Worm (Caenorhabditis elegans): Measurements from ENCODE around the gene Y57A10A.31.
A peak's percentile ranks its signal among the peaks of the same experiment; 100 is the strongest.

The Y57A10A.31 gene

ce11 chrII:12279259-12279658 is 9.9 kb upstream of the Y57A10A.31 start, which contains the start of the genes tric-1B.2 and Y57A10A.29:
tric-1B.2 (minus strand) TSS chrII:12279387.
Y57A10A.29 (plus strand) TSS chrII:12279561.
- TF ChIP-seq nhr-6 (tag; optimal IDR thresholded peaks at IDR 0.05) (no peak), unc-55 (GFP tag; optimal IDR thresholded peaks at IDR 0.05) (peak; percentile 28), lsy-2 (tag; optimal IDR thresholded peaks at IDR 0.05) (peak in 1 of 2 experiments; percentile 10), sma-3 (GFP tag; optimal IDR thresholded peaks at IDR 0.05) (no peak), C34F6.9 (tag; optimal IDR thresholded peaks at IDR 0.05) (peak; percentile 21)

- TF ChIP-seq nhr-77 (tag; optimal IDR thresholded peaks at IDR 0.05) (no peak), ztf-11 (tag; optimal IDR thresholded peaks at IDR 0.05) (no peak), ama-1 (optimal IDR thresholded peaks at IDR 0.05) (no peak), mdl-1 (tag; optimal IDR thresholded peaks at IDR 0.05) (no peak), mab-5 (tag; optimal IDR thresholded peaks at IDR 0.05) (no peak), lin-13 (GFP tag; optimal IDR thresholded peaks at IDR 0.05) (no peak), unc-55 (GFP tag; optimal IDR thresholded peaks at IDR 0.05) (no peak), crh-2 (tag; optimal IDR thresholded peaks at IDR 0.05) (no peak)
Observed at ce11 chrII:12280360-12280759, 8.8 kb upstream of the Y57A10A.31 start, which contains the start of gene ife-5. ife-5 (plus strand) TSS chrII:12280660.

ce11 chrII:12284045-12284444 is 5.1 kb upstream of the Y57A10A.31 start:
- TF ChIP-seq unc-55 (GFP tag; optimal IDR thresholded peaks at IDR 0.05) (no peak), peb-1 (tag; optimal IDR thresholded peaks at IDR 0.05) (no peak), elt-1 (tag; optimal IDR thresholded peaks at IDR 0.05) (no peak), F13H6.1 (tag; optimal IDR thresholded peaks at IDR 0.05) (no peak)

- TF ChIP-seq crh-2 (tag; optimal IDR thresholded peaks at IDR 0.05) = no peak
- TF ChIP-seq unc-55 (GFP tag; optimal IDR thresholded peaks at IDR 0.05) = no peak
- no peak for TF ChIP-seq C34F6.9 (tag; optimal IDR thresholded peaks at IDR 0.05)
Observed at ce11 chrII:12296591-12296990, 7.4 kb downstream of the Y57A10A.31 start.

- TF ChIP-seq R02D3.7 (tag; optimal IDR thresholded peaks at IDR 0.05) = no peak
- no peak for TF ChIP-seq alr-1 (tag; optimal IDR thresholded peaks at IDR 0.05)
- TF ChIP-seq lin-39 (tag; optimal IDR thresholded peaks at IDR 0.05) = no peak
- no peak for TF ChIP-seq mdl-1 (tag; optimal IDR thresholded peaks at IDR 0.05)
- TF ChIP-seq mbf-1 (tag; optimal IDR thresholded peaks at IDR 0.05) = no peak
- TF ChIP-seq Y55F3AM.14 (GFP tag; optimal IDR thresholded peaks at IDR 0.05) = no peak
- TF ChIP-seq ztf-11 (tag; optimal IDR thresholded peaks at IDR 0.05) = no peak
- TF ChIP-seq ceh-82 (tag; optimal IDR thresholded peaks at IDR 0.05) = no peak
- no peak for TF ChIP-seq blmp-1 (tag; optimal IDR thresholded peaks at IDR 0.05; ENCODE audit: insufficient read depth)
- no peak for TF ChIP-seq peb-1 (tag; optimal IDR thresholded peaks at IDR 0.05)
- no peak for TF ChIP-seq ztf-4 (tag; optimal IDR thresholded peaks at IDR 0.05)
- no peak for TF ChIP-seq crh-2 (tag; optimal IDR thresholded peaks at IDR 0.05)
- TF ChIP-seq nhr-10 (tag; optimal IDR thresholded peaks at IDR 0.05) = no peak
- no peak for TF ChIP-seq elt-1 (tag; optimal IDR thresholded peaks at IDR 0.05)
Observed at ce11 chrII:12300680-12301079, 11.5 kb downstream of the Y57A10A.31 start.

ce11 chrII:12301233-12301632 is 12.0 kb downstream of the Y57A10A.31 start:
- no peak for TF ChIP-seq ceh-16 (tag; optimal IDR thresholded peaks at IDR 0.05)
- no peak for TF ChIP-seq lin-39 (tag; optimal IDR thresholded peaks at IDR 0.05)
- TF ChIP-seq mab-5 (tag; optimal IDR thresholded peaks at IDR 0.05) = no peak

ce11 chrII:12302354-12302753 is 13.2 kb downstream of the Y57A10A.31 start, which contains the start of gene C50E10.1:
C50E10.1 (minus strand) TSS chrII:12302454.
- TF ChIP-seq mdl-1 (tag; optimal IDR thresholded peaks at IDR 0.05) (no peak), crh-2 (tag; optimal IDR thresholded peaks at IDR 0.05) (no peak)

ce11 chrII:12303142-12303541 is 14.0 kb downstream of the Y57A10A.31 start, which contains the start of gene sre-50:
sre-50 (plus strand) TSS chrII:12303525.
- TF ChIP-seq ceh-16 (tag; optimal IDR thresholded peaks at IDR 0.05) (no peak), nhr-6 (tag; optimal IDR thresholded peaks at IDR 0.05) (no peak), mab-5 (tag; optimal IDR thresholded peaks at IDR 0.05) (no peak), nhr-10 (tag; optimal IDR thresholded peaks at IDR 0.05) (no peak), dmd-4 (tag; optimal IDR thresholded peaks at IDR 0.05) (no peak), unc-62 (GFP tag; optimal IDR thresholded peaks at IDR 0.05) (no peak), blmp-1 (tag; optimal IDR thresholded peaks at IDR 0.05; ENCODE audit: insufficient read depth) (no peak), zag-1 (tag; optimal IDR thresholded peaks at IDR 0.05) (no peak), C34F6.9 (tag; optimal IDR thresholded peaks at IDR 0.05) (no peak), fos-1 (tag; optimal IDR thresholded peaks at IDR 0.05) (no peak), lsy-2 (tag; optimal IDR thresholded peaks at IDR 0.05) (no peak), alr-1 (tag; optimal IDR thresholded peaks at IDR 0.05) (no peak), nhr-129 (tag; optimal IDR thresholded peaks at IDR 0.05) (no peak), nhr-237 (tag; optimal IDR thresholded peaks at IDR 0.05) (no peak)
